Worm (Caenorhabditis elegans): ENCODE results near the gene F46H5.4.

The F46H5.4 gene

DNA sequence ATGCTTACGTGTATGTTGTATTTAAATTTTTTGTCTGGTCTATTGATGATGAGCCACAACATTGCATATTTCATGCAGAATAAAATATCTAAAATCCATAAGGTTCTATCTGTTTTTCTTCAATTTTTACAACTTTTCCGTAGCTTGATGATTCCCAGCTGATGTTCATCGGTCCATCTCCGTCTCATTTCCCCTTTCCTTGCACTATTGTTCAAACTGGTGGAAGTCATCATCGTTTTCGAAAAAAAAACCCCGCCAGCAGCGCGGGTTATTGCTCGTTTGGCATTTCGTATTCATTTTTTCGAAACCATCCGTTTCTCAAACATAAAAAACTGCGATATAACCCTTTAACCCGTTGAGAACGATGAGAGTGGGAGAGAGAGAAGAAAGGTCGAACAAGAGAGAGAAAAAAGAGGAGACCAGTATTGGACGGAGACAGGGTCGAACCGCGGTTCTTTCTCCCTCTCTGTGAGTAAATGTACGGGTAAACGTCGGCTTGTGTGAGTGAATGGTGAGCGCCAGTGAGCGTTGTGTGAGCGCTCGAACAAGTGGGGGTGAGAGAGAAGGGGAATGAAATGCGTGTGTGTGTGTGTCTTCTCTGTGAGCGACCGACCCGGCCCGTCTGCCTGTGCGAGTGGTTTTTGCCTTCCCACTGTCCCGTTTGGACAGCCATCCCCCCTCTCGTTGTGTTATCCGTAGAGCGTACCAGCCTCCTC, 10.3 kb upstream of the F46H5.4 start (continued):
- peak; percentile 69 for TF ChIP-seq madf-10 (tag; optimal IDR thresholded peaks at IDR 0.05)
- no peak for TF ChIP-seq F52B5.7 (tag; optimal IDR thresholded peaks at IDR 0.05)
- TF ChIP-seq ztf-6 (GFP tag; IDR thresholded peaks at IDR 0.05) = peak; percentile 64
- peak; percentile 90 for TF ChIP-seq lin-40 (tag; optimal IDR thresholded peaks at IDR 0.05)
- TF ChIP-seq nhr-27 (tag; optimal IDR thresholded peaks at IDR 0.05) = no peak
- TF ChIP-seq let-526 (GFP tag; IDR thresholded peaks at IDR 0.05) = 0 out of 2 replicates have a peak, but pooled peaks have one; percentile 38

DNA sequence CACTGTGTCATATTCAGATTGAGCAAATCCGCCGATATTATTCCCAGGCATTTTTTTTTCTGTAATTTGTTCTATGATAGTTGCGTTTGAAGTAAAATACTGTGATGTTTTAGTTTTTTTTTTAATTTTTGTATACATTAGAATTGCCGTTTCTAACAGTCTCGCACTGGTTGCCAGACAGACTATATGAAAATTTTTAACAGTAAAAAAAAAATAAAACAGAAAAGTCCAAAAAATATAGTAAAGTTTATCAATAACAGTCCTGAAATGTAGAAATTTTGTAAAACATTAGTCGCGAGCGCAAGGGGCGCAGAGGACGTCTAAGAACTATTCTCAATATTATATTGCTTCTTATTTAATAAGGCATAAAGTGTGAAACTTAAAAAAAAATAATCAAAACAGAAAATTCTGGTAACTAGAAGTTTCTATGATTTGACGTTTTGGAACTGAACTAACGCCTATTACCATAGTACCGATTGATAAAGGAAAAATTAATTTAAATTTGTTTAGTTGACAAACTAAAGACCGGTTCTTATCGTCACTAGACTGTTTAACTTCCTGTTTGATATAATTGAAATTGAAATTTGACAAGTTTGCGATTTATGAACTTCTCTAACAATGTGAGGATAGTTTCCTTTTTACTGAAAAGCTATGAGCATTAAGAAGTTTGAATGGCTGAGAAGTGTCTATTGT, 6.1 kb upstream of the F46H5.4 start, which contains the start of gene lact-1:
Gene lact-1, minus strand, starts transcription at position 51 of the 693 bp plus-strand sequence.
- TF ChIP-seq rec-8 (tag; optimal IDR thresholded peaks at IDR 0.05) (no peak), K11D2.4 (GFP tag; IDR thresholded peaks at IDR 0.05) (no peak), hlh-26 (GFP tag; conservative IDR thresholded peaks at IDR 0.05) (no peak), madf-8 (GFP tag; conservative IDR thresholded peaks at IDR 0.05) (no peak), nhr-80 (tag; optimal IDR thresholded peaks at IDR 0.05) (peak; percentile 1), B0019.2 (GFP tag; conservative IDR thresholded peaks at IDR 0.05) (no peak), ekl-4 (GFP tag; IDR thresholded peaks at IDR 0.05) (no peak), F33H1.4 (GFP tag; IDR thresholded peaks at IDR 0.05) (no peak), xnd-1 (tag; optimal IDR thresholded peaks at IDR 0.05) (no peak)

DNA sequence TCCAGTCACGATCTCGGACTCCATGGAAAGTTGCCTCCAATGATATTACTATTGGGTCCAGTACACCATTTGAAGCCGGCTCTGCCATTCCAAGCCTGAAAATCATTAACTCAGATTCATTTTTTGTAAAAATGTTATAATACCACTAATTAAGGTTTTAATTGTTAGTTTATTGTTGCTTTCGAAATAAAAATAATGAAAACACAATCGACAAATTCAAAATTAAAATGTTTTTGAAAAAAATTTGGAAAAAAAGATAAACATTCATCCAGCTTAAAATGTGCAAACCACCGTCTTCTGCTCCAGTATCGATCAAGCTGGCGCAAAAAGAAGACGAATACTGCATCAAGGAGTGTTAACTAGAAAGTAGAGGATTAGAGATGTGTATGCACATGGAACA, 2.5 kb upstream of the F46H5.4 start, which contains the start of gene F46H5.5:
Gene F46H5.5, minus strand, starts transcription at position 101 of the 400 bp plus-strand sequence.
- TF ChIP-seq F10E7.11 (tag; optimal IDR thresholded peaks at IDR 0.05) = no peak
- TF ChIP-seq ets-4 (GFP tag; optimal IDR thresholded peaks at IDR 0.05) = no peak
- no peak for TF ChIP-seq mxl-1 (tag; optimal IDR thresholded peaks at IDR 0.05)
- TF ChIP-seq hrde-1 (tag; optimal IDR thresholded peaks at IDR 0.05; ENCODE audit: borderline replicate concordance) = no peak
- no peak for TF ChIP-seq mes-4 (tag; optimal IDR thresholded peaks at IDR 0.05)
- no peak for TF ChIP-seq pbrm-1 (GFP tag; IDR thresholded peaks at IDR 0.05)
- no peak for TF ChIP-seq ztf-22 (GFP tag; optimal IDR thresholded peaks at IDR 0.05)
- no peak for TF ChIP-seq chd-7 (tag; optimal IDR thresholded peaks at IDR 0.05)
- no peak for TF ChIP-seq Y67H2A.10 (GFP tag; conservative IDR thresholded peaks at IDR 0.05)
- TF ChIP-seq C17E4.6 (GFP tag; IDR thresholded peaks at IDR 0.05) = no peak
- TF ChIP-seq rpc-1 (optimal IDR thresholded peaks at IDR 0.05) = no peak
- no peak for TF ChIP-seq rpc-1 (tag; optimal IDR thresholded peaks at IDR 0.05)
- TF ChIP-seq nhr-90 (tag; optimal IDR thresholded peaks at IDR 0.05) = no peak
- no peak for TF ChIP-seq ceh-40 (GFP tag; IDR thresholded peaks at IDR 0.05)

DNA sequence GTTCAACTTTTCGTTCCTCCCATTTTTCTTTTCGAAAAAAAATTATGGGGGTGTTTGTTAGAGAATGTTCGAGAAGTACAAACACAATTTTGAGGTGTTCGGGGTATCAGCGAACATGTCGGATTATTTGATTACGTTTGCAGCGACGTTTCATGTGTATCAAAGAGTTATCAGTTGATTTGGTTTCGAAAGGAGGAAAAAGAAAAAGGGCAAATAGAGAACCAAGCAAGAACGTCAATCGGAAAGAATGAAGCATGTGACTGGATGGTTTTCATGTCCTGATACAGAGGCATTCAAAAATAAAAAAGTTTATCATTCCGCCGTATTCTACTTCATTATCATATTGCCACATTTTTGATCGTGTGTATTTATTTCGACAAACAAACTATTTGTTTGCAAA, 9.7 kb downstream of the F46H5.4 start:
- TF ChIP-seq nhr-80 (tag; optimal IDR thresholded peaks at IDR 0.05) (peak; percentile 97), unc-62 (GFP tag; optimal IDR thresholded peaks at IDR 0.05) (peak; percentile 30), ets-4 (GFP tag; optimal IDR thresholded peaks at IDR 0.05) (peak; percentile 54), nfyb-1 (GFP tag; IDR thresholded peaks at IDR 0.05) (0 out of 2 replicates have a peak, but pooled peaks have one; percentile 45), lin-40 (tag; optimal IDR thresholded peaks at IDR 0.05) (peak; percentile 31), bed-2 (GFP tag; IDR thresholded peaks at IDR 0.05) (no peak), Y53G8AR.9 (GFP tag; conservative IDR thresholded peaks at IDR 0.05) (0 out of 2 replicates have a peak, but pooled peaks have one; percentile 35), ztf-26 (tag; optimal IDR thresholded peaks at IDR 0.05) (no peak), hmg-20 (GFP tag; IDR thresholded peaks at IDR 0.05) (no peak), attf-5 (GFP tag; optimal IDR thresholded peaks at IDR 0.05) (peak; percentile 13), nhr-90 (tag; optimal IDR thresholded peaks at IDR 0.05) (peak; percentile 39), ztf-22 (GFP tag; optimal IDR thresholded peaks at IDR 0.05) (peak; percentile 3), die-1 (tag; optimal IDR thresholded peaks at IDR 0.05) (no peak), ceh-58 (GFP tag; IDR thresholded peaks at IDR 0.05) (no peak), madf-8 (GFP tag; conservative IDR thresholded peaks at IDR 0.05) (no peak), nhr-179 (tag; optimal IDR thresholded peaks at IDR 0.05) (no peak), nfya-1 (tag; optimal IDR thresholded peaks at IDR 0.05; ENCODE audit: borderline replicate concordance, insufficient read depth) (no peak), dox-1 (GFP tag; IDR thresholded peaks at IDR 0.05) (0 out of 2 replicates have a peak, but pooled peaks have one; percentile 30), madf-10 (tag; optimal IDR thresholded peaks at IDR 0.05) (peak; percentile 36), tlf-1 (GFP tag; optimal IDR thresholded peaks at IDR 0.05) (peak; percentile 22)
